Worm (Caenorhabditis elegans) whole organism, L4/young adult: Measurements from ENCODE around the gene T25F10.3.
A peak's percentile ranks its signal among the peaks of the same experiment; 100 is the strongest.

Source experiments
- W03F9.2 ChIP-seq: fragments of 150-350 bp; optimal IDR thresholded peaks from 2 replicates; lab custom pipeline; 2014; ENCODE audit warnings: missing biosample characterization, missing genetic modification characterization
- dao-5 ChIP-seq: sonication (generic microtip); optimal IDR thresholded peaks from 2 replicates; lab custom pipeline; 2016; ENCODE audit warnings: missing genotype, missing genetic modification characterization, moderate library complexity, missing compliant biosample characterization
- him-1 ChIP-seq: sonication (generic microtip); optimal IDR thresholded peaks from 2 replicates; lab custom pipeline; 2016; ENCODE audit warnings: missing genotype, missing genetic modification reagents, missing genetic modification characterization, missing compliant biosample characterization

T25F10.3 gene

DNA sequence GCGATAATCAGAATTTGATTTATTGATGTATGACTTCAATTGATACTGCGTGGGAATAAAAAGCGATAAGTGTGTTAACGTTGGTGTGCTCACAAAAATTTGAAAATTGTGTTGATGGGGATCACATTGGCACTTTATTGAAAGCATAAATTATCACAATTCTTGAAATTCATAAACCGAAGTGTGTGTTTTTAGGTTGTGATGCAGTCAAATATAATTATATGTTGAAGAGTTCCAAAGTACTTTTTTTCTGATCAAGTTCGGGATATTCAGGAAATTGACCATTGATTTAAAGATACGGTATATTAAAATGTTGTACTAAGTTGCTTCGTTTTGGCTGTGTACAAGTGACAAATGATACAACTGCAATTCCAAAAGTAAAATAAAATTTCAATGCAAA lies 30.8 kb downstream of the T25F10.3 start, which contains the start of gene srh-28:
TSS of gene srh-28 (minus strand) at position 101 of the 400 bp plus-strand sequence.
- TF ChIP-seq dao-5 (tag; lab: Kevin White, UChicago) (no peak), him-1 (tag; lab: Kevin White, UChicago) (no peak), W03F9.2 (tag; lab: Kevin White, UChicago) (no peak)

- TF ChIP-seq dao-5 (tag; lab: Kevin White, UChicago) (no peak), him-1 (tag; lab: Kevin White, UChicago) (no peak), W03F9.2 (tag; lab: Kevin White, UChicago) (no peak)
These were observed 33.6 kb downstream of the T25F10.3 start for ce11 chrV:6778457-6778856.

ce11 chrV:6780166-6780565 lies 35.3 kb downstream of the T25F10.3 start, which contains the start of gene ZC404.15:
TSS of gene ZC404.15 (plus strand) at chrV:6780466.
- TF ChIP-seq dao-5 (tag; lab: Kevin White, UChicago) (no peak), him-1 (tag; lab: Kevin White, UChicago) (no peak), W03F9.2 (tag; lab: Kevin White, UChicago) (no peak)

ce11 chrV:6780676-6781075 lies 35.8 kb downstream of the T25F10.3 start:
- TF ChIP-seq W03F9.2 (tag; lab: Kevin White, UChicago): no peak
- TF ChIP-seq him-1 (tag; lab: Kevin White, UChicago): no peak
- no peak for TF ChIP-seq dao-5 (tag; lab: Kevin White, UChicago)

DNA sequence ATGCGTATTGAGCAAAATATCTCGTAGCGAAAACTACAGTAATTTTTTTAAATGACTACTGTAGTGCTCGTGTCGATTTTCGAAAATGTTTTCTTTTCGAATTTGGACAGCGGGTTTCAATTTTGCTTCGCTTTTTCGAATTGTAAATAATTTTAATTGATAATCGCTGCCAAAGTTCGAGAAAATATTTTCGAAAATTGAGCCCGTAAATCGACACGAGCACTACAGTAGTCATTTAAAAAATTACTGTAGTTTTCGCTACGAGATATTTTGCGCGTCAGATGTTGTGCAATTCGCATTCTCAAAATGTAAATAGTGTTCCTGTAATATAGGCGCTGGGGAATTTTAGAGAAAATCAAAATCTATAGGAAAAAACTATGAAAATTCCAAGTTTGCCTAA lies 37.4 kb downstream of the T25F10.3 start:
- TF ChIP-seq him-1 (tag; lab: Kevin White, UChicago): no peak
- TF ChIP-seq dao-5 (tag; lab: Kevin White, UChicago): no peak
- no peak for TF ChIP-seq W03F9.2 (tag; lab: Kevin White, UChicago)

- TF ChIP-seq dao-5 (tag; lab: Kevin White, UChicago) (no peak), him-1 (tag; lab: Kevin White, UChicago) (no peak), W03F9.2 (tag; lab: Kevin White, UChicago) (no peak)
These were observed 38.3 kb downstream of the T25F10.3 start for ce11 chrV:6783044-6783625.

DNA sequence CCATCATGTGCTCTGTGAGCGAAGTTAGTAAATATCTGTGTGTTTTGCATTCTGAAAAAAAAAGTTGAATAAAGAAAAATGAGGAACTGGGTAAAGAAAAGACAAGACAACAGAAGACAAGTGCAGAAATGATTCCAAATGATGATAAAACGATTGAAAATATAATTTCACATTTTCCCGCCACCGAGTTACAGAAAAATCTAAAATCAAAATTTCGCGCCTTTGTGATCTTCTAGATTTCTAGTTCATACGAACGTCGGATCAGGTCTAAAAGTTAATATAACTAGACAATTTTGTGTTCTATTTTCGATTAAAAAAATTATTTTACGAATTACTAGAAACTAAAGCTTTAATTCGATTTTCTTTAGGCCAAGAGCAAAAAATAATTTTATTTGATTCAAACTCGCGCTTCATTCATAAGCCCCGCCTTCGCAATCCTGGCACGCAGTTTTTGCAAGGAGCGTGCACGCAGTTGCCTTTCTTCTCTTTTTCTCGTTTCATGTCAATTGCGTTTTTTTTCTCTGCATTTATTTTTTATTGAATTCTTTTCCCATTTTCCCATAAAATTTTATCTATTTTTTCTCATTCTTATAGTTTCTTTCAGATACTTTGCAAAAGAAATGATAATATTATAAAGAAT lies 40.1 kb downstream of the T25F10.3 start, which contains the start of the genes spn-4 and spe-39:
TSS of gene spn-4 (minus strand) at position 51 of the 640 bp plus-strand sequence.
TSS of gene spe-39 (plus strand) at position 599 of the 640 bp plus-strand sequence.
- TF ChIP-seq W03F9.2 (tag; lab: Kevin White, UChicago): peak; percentile 75
- no peak for TF ChIP-seq dao-5 (tag; lab: Kevin White, UChicago)
- peak; percentile 48 for TF ChIP-seq him-1 (tag; lab: Kevin White, UChicago)

- TF ChIP-seq W03F9.2 (tag; lab: Kevin White, UChicago): no peak
- no peak for TF ChIP-seq him-1 (tag; lab: Kevin White, UChicago)
- TF ChIP-seq dao-5 (tag; lab: Kevin White, UChicago): no peak
These were observed 43.1 kb downstream of the T25F10.3 start, which contains the start of gene ZC404.2 for ce11 chrV:6787906-6788430. TSS of gene ZC404.2 (plus strand) at chrV:6787952.

DNA sequence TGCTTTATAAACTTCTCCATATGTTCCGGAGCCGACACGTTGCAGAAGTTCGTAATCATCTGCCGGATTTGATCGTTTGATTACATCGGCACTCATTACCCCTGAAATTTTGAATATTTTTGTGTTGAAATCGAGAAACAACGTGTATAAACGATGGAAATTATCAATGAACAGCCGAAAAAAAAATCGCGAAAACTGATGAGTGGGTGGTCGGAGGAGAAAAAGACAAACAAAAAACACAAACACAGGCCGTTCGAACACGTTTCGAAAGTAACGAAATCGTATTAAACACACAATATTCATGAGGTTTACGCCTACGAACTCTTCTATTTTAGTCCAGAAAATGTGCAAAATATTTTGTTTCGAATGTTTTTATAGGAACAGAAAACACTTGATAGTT lies 47.7 kb downstream of the T25F10.3 start, which contains the start of gene gck-2:
TSS of gene gck-2 (minus strand) at position 101 of the 400 bp plus-strand sequence.
- TF ChIP-seq him-1 (tag; lab: Kevin White, UChicago) (no peak), W03F9.2 (tag; lab: Kevin White, UChicago) (no peak), dao-5 (tag; lab: Kevin White, UChicago) (no peak)

DNA sequence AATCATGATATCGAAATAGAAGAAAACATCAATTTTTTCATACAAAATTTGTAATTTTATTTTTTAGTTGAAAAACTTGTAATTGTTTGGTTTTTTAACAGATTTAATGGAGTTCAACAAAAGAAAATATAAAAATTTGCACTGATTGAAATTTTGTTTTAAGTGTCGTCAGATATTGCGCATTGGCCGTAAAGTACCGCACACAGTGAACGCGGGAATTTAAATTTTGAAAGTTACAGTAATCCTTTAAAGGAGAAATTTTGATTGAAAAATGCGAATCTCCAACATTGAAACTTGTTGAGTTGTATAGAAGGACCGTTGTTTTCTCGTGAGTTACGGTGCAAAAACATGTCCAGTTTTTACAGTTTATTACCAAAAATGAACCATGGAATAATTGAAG lies 48.1 kb downstream of the T25F10.3 start:
- TF ChIP-seq dao-5 (tag; lab: Kevin White, UChicago) (no peak), him-1 (tag; lab: Kevin White, UChicago) (no peak), W03F9.2 (tag; lab: Kevin White, UChicago) (no peak)

DNA sequence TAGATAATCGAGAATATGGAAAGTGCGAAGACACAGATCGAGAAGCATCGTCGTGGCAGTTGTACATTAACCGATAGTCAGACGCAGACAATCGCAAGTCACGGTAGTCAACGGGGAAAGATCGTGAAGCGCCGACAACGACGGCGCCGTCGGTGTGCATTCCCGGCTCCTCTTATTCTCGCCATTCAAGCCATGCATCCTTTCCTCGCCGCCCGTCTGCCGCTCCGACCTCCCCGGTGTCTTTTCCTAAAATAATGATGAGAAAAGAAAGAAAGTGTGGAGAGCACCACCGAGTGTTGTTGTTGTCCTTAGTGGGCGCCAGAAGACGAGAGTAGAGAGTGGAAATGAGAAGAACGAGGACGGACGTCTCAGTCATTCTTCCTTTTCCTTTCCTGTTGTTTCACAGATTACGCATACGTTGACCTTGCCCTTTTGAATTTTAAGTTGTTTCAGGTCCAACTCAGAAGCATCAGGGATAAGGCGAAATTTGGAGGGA lies 48.9 kb downstream of the T25F10.3 start, which contains the start of gene ZC404.1:
TSS of gene ZC404.1 (plus strand) at position 446 of the 496 bp plus-strand sequence.
- TF ChIP-seq dao-5 (tag; lab: Kevin White, UChicago): no peak
- no peak for TF ChIP-seq W03F9.2 (tag; lab: Kevin White, UChicago)
- TF ChIP-seq him-1 (tag; lab: Kevin White, UChicago): no peak

DNA sequence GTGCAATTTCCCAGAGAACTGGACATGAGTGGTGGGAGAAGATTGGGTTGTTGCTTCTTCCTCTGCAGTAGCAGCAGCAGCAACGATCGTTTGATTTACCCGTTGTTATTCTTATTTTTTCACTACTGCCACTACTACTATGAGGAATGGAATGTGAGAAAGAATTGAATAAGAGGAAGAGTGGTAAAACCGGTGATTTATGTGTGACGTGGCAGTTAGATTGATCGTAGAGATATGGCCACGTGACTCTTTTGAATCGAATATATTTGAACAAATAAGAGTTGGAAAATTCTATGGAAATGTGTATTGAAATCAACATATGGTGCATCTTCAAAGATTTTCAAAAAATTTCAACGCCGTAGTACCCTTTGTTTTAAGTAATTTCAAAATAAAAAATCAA lies 51.4 kb downstream of the T25F10.3 start:
- TF ChIP-seq dao-5 (tag; lab: Kevin White, UChicago): no peak
- no peak for TF ChIP-seq W03F9.2 (tag; lab: Kevin White, UChicago)
- TF ChIP-seq him-1 (tag; lab: Kevin White, UChicago): no peak

ce11 chrV:6796894-6797293 lies 52.0 kb downstream of the T25F10.3 start:
- TF ChIP-seq dao-5 (tag; lab: Kevin White, UChicago): no peak
- TF ChIP-seq W03F9.2 (tag; lab: Kevin White, UChicago): no peak
